Worm (Caenorhabditis elegans) whole organism, L2 larva: ENCODE results near the gene F25B4.7.

Source experiments
- F13H6.1 ChIP-seq: sonication (generic microtip); optimal IDR thresholded peaks from 2 replicates; lab custom pipeline; 2016; ENCODE audit warnings: missing genetic modification characterization, missing compliant biosample characterization
- dmd-4 ChIP-seq: sonication (generic microtip); optimal IDR thresholded peaks from 2 replicates; lab custom pipeline; 2017; ENCODE audit warnings: missing biosample characterization, missing genetic modification characterization
- fos-1 ChIP-seq: fragments of 150-350 bp; optimal IDR thresholded peaks from 2 replicates; lab custom pipeline; 2014; ENCODE audit warnings: missing biosample characterization, missing genetic modification characterization
- mdl-1 ChIP-seq, 2 experiments: fragments of 150-350 bp in 1 of 2; sonication (generic microtip) in 1 of 2; optimal IDR thresholded peaks; 2 replicates each; lab custom pipeline; 2017; ENCODE audit warnings: missing biosample characterization in 2 of 2, missing genetic modification characterization in 2 of 2
- nhr-10 ChIP-seq: sonication (generic microtip); optimal IDR thresholded peaks from 2 replicates; lab custom pipeline; 2017; ENCODE audit warnings: missing biosample characterization, missing genetic modification characterization
- sma-3 ChIP-seq: sonication (generic microtip); optimal IDR thresholded peaks from 2 replicates; lab custom pipeline; 2016; ENCODE audit warnings: missing genetic modification reagents, missing genetic modification characterization, missing compliant biosample characterization
- snpc-4 ChIP-seq: fragments of 150-350 bp; optimal IDR thresholded peaks from 2 replicates; lab custom pipeline; 2014; ENCODE audit warnings: missing biosample characterization, missing genetic modification characterization
- unc-39 ChIP-seq: fragments of 150-350 bp; optimal IDR thresholded peaks from 2 replicates; lab custom pipeline; 2014; ENCODE audit warnings: missing biosample characterization, missing genetic modification characterization
- unc-62 ChIP-seq: fragments of 150-350 bp; optimal IDR thresholded peaks from 2 replicates; lab custom pipeline; 2014; ENCODE audit warnings: missing biosample characterization, missing genetic modification reagents, missing genetic modification characterization
- zag-1 ChIP-seq: fragments of 150-350 bp; optimal IDR thresholded peaks from 2 replicates; lab custom pipeline; 2014; ENCODE audit warnings: missing biosample characterization, missing genetic modification characterization

ce11 chrV:5696177-5696576, 9.2 kb upstream of the F25B4.7 start:
- TF ChIP-seq zag-1 (tag; lab: Kevin White, UChicago): no peak
- no peak for TF ChIP-seq unc-39
- TF ChIP-seq F13H6.1 (tag; lab: Kevin White, UChicago): no peak
- no peak for TF ChIP-seq snpc-4 (tag; lab: Kevin White, UChicago)
- TF ChIP-seq mdl-1 (tag; optimal IDR thresholded peaks at IDR 0.05; lab: Kevin White, UChicago): no peak
- peak; percentile 38 for TF ChIP-seq fos-1 (tag; lab: Kevin White, UChicago)
- TF ChIP-seq dmd-4 (tag; lab: Kevin White, UChicago): no peak
- no peak for TF ChIP-seq nhr-10
- no peak for TF ChIP-seq sma-3 (GFP tag; lab: Kevin White, UChicago)
- no peak for TF ChIP-seq unc-62 (GFP tag; lab: Kevin White, UChicago)
